Worm (Caenorhabditis elegans): ENCODE results near the gene ZK185.2.

Gene ZK185.2

DNA sequence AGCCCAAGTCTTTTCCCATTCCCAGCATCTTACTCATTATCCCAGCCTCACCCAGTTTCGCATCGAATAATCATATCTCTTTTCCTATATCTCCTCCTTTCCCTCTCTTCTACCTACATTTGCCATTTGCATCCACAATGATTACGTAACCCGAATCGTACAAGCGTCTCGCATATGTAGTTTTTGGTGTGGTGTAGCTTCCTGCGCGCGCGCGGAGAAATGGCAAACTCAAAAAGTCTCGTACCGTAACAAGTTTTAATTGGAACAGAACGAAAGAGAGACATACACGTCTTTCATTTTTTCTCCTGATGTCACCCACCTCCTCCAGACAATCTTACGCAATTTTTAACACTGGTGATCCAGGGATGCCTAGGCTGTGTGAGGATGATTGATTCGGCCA, 10.3 kb upstream of the ZK185.2 start:
- TF ChIP-seq nhr-237 (tag; optimal IDR thresholded peaks at IDR 0.05), result no peak
- no peak for TF ChIP-seq sptf-1 (tag; optimal IDR thresholded peaks at IDR 0.05)
- no peak for TF ChIP-seq unc-62 (GFP tag; optimal IDR thresholded peaks at IDR 0.05)
- no peak for TF ChIP-seq ceh-83 (GFP tag; optimal IDR thresholded peaks at IDR 0.05)

DNA sequence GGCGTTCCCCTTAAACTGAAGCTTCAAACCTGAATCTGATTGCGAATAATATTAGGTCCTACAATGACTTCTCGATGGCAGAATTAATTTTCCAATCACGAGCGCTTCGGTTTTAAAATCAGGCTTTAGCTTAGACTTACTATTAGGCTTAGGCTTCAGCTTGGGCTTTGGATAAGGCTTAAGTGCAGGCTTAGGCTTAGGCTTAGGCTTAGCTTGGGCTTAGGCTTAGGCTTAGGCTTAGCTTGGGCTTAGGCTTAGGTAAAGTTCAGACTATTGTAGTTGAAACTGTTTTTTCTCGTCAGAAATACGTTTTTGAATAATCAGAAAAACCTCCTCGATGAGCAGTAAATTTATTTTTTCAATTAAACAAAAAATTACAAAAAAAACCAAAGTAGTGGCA, 9.6 kb upstream of the ZK185.2 start:
- TF ChIP-seq ztf-11 (tag; optimal IDR thresholded peaks at IDR 0.05) (no peak), flh-1 (GFP tag; optimal IDR thresholded peaks at IDR 0.05) (no peak), ceh-43 (GFP tag; optimal IDR thresholded peaks at IDR 0.05) (no peak), mep-1 (tag; optimal IDR thresholded peaks at IDR 0.05) (no peak), ceh-83 (GFP tag; optimal IDR thresholded peaks at IDR 0.05) (no peak), lin-13 (tag; optimal IDR thresholded peaks at IDR 0.05) (no peak), blmp-1 (tag; optimal IDR thresholded peaks at IDR 0.05) (no peak), lin-32 (GFP tag; optimal IDR thresholded peaks at IDR 0.05) (no peak), drap-1 (GFP tag; optimal IDR thresholded peaks at IDR 0.05) (no peak), tbx-8 (GFP tag; optimal IDR thresholded peaks at IDR 0.05) (no peak), nhr-237 (tag; optimal IDR thresholded peaks at IDR 0.05) (no peak), nhr-28 (tag; optimal IDR thresholded peaks at IDR 0.05) (no peak), hlh-1 (tag; optimal IDR thresholded peaks at IDR 0.05) (no peak), sptf-1 (tag; optimal IDR thresholded peaks at IDR 0.05) (no peak), nhr-76 (tag; optimal IDR thresholded peaks at IDR 0.05) (no peak)

DNA sequence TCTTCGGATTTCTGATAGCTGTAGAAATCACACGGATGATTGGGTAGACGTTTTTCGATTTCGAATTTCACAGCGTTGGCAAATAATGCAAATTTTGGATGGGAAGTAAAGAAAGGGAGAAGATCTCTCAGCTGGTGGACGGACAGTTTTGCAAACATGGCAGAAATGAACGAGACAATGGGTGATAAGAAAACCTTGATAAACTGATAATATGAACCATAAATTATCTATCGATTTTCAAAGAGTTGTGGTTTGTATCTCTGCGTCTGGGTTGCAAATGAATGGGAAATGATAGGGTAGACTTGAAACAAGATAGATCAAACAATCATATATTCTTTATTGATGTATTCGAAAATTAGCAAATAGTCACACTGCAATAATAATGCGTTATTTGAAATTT, 6.2 kb upstream of the ZK185.2 start, which contains the start of gene ZK185.3:
ZK185.3 (minus strand) TSS at position 263 of the 400 bp plus-strand sequence.
- TF ChIP-seq nhr-76 (tag; optimal IDR thresholded peaks at IDR 0.05) (no peak), mab-5 (tag; optimal IDR thresholded peaks at IDR 0.05) (no peak), ces-1 (GFP tag; optimal IDR thresholded peaks at IDR 0.05) (no peak), nhr-237 (tag; optimal IDR thresholded peaks at IDR 0.05) (no peak), zip-8 (tag; optimal IDR thresholded peaks at IDR 0.05) (no peak), mls-2 (tag; optimal IDR thresholded peaks at IDR 0.05) (no peak), hlh-1 (tag; optimal IDR thresholded peaks at IDR 0.05) (no peak), sem-2 (GFP tag; optimal IDR thresholded peaks at IDR 0.05) (no peak), M03D4.4 (tag; optimal IDR thresholded peaks at IDR 0.05) (no peak), sptf-1 (tag; optimal IDR thresholded peaks at IDR 0.05) (no peak), ztf-11 (tag; optimal IDR thresholded peaks at IDR 0.05) (no peak), snpc-4 (tag; optimal IDR thresholded peaks at IDR 0.05) (no peak), ceh-43 (GFP tag; optimal IDR thresholded peaks at IDR 0.05) (no peak), elt-3 (tag; optimal IDR thresholded peaks at IDR 0.05) (no peak), unc-62 (GFP tag; optimal IDR thresholded peaks at IDR 0.05) (no peak), tbx-8 (GFP tag; optimal IDR thresholded peaks at IDR 0.05) (no peak), flh-1 (GFP tag; optimal IDR thresholded peaks at IDR 0.05) (no peak)

DNA sequence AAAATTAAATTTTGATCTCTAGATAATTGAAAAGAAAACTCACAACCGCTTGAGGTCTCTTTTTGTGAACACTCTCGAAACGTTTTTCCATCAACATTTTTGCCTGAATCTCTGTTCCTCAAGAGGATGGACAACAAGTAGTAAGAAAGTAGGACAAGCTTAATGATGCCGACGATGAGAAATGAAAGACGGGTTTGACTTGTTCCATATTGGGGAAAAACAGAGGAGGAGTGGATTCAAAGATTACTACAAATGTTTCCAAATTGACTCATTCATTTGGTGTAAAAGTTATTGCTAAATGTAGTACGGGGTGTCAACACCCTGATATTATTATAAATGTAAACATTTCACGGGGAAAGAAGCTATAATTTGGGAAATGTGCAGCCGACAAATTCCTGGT, 3.3 kb upstream of the ZK185.2 start, which contains the start of gene ZK185.4:
ZK185.4 (minus strand) TSS at position 101 of the 400 bp plus-strand sequence.
- TF ChIP-seq unc-62 (GFP tag; optimal IDR thresholded peaks at IDR 0.05), result no peak

DNA sequence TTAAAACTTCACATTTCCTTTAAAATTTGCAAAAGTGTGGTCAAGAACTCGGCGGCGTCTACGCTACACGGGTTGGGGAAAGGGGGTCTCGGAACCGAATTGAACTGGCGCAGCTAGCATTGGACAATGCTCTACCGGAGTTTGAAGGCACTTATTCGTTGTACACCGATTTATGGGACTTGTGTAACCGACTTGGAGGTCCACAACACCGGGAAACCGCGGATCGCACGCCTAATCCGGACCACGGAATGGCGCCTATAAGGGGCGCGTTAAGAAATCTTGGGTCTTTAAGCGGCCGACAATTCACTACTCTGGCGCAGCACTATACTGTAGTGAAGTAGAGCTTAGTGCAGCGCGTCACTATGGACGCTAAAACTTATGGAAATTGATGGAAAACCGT, 2.3 kb downstream of the ZK185.2 start:
- TF ChIP-seq bed-3 (GFP tag; optimal IDR thresholded peaks at IDR 0.05), result no peak

DNA sequence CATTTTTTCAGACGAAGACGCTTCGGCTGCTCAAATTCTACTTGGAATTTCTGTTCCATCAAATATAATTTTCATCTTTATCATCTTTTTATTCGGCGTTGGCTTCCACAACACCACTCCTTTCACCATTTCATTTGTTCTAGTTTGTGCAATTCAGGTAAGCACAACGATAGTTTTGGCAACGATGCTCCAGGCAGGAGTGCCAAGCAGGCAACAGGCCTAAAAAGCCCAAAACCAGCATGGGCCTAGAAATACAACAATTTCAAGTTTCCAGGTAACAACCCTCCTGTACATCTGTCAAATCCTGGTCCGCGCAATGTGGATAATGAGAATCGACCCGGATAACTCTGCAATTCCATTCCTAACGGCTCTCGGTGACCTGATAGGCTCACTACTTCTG, 4.8 kb downstream of the ZK185.2 start:
- TF ChIP-seq nhr-237 (tag; optimal IDR thresholded peaks at IDR 0.05) (no peak), ztf-11 (tag; optimal IDR thresholded peaks at IDR 0.05) (no peak), elt-1 (tag; optimal IDR thresholded peaks at IDR 0.05; ENCODE audit: borderline replicate concordance, insufficient read depth) (no peak), elt-3 (tag; optimal IDR thresholded peaks at IDR 0.05) (no peak), nhr-2 (tag; optimal IDR thresholded peaks at IDR 0.05) (no peak), mab-5 (tag; optimal IDR thresholded peaks at IDR 0.05) (no peak), flh-1 (GFP tag; optimal IDR thresholded peaks at IDR 0.05) (no peak), lsy-2 (tag; optimal IDR thresholded peaks at IDR 0.05) (no peak), ces-1 (GFP tag; optimal IDR thresholded peaks at IDR 0.05) (no peak), nhr-12 (tag; optimal IDR thresholded peaks at IDR 0.05) (no peak), hlh-1 (tag; optimal IDR thresholded peaks at IDR 0.05) (no peak), snpc-4 (tag; optimal IDR thresholded peaks at IDR 0.05) (no peak), zip-8 (tag; optimal IDR thresholded peaks at IDR 0.05) (no peak), M03D4.4 (tag; optimal IDR thresholded peaks at IDR 0.05) (no peak), lin-13 (tag; optimal IDR thresholded peaks at IDR 0.05) (no peak), bed-3 (GFP tag; optimal IDR thresholded peaks at IDR 0.05) (no peak), nhr-76 (tag; optimal IDR thresholded peaks at IDR 0.05) (no peak)
